Worm (Caenorhabditis elegans) whole organism, early embryonic: ENCODE data around the gene F21A3.4.

Source experiments
- ama-1 ChIP-seq: fragments of 150-350 bp; optimal IDR thresholded peaks from 2 replicates; lab custom pipeline; 2014
- flt-1 ChIP-seq: fragments of 200-800 bp; sonication (Bioruptor generic); IDR thresholded peaks from 2 replicates; pipeline ENCODE4 v1.3.6; 2022; ENCODE audit warnings: missing genetic modification characterization, missing compliant biosample characterization
- hmbx-1 ChIP-seq: sonication (generic microtip); optimal IDR thresholded peaks from 2 replicates; lab custom pipeline; 2016; ENCODE audit warnings: mild to moderate bottlenecking, missing genetic modification characterization, missing compliant biosample characterization

DNA sequence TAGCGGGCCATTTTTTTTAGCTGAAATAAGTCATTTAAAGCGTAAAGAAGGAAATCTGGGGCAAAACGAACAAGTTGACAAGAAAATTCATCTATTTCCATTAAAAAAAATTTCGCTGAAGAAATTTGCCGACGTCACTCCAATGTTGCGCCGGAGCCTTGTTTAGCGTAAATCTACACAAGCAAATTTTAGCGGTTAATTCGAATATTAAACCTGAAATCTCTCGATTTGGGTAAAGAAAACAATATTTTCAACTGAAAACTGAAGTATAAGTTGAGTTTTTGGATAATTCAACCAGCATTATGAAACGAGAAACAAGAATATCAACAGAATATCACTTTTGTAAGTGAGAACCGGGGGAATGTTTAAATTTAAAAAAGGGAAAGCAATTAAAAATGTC is 42.0 kb downstream of the F21A3.4 start, which contains the start of gene F28F8.9:
- TF ChIP-seq ama-1 (no peak), hmbx-1 (tag; lab: Kevin White, UChicago) (no peak), flt-1 (GFP tag; lab: Robert Waterston, UW) (no peak)
